Worm (Caenorhabditis elegans) whole organism, L1 larva: ENCODE results near the gene srt-50.

ENCODE experiments used
- C16A3.4 ChIP-seq: fragments of 150-350 bp; optimal IDR thresholded peaks from 2 replicates; lab custom pipeline; 2014; ENCODE audit warnings: missing biosample characterization, missing genetic modification characterization
- F16B12.6 ChIP-seq: fragments of 150-350 bp; optimal IDR thresholded peaks from 2 replicates; lab custom pipeline; 2014; ENCODE audit warnings: missing biosample characterization, missing genetic modification characterization
- aly-2 ChIP-seq: fragments of 150-350 bp; optimal IDR thresholded peaks from 2 replicates; lab custom pipeline; 2014; ENCODE audit warnings: missing biosample characterization, missing genetic modification characterization
- blmp-1 ChIP-seq: fragments of 150-350 bp; optimal IDR thresholded peaks from 2 replicates; lab custom pipeline; 2014; ENCODE audit warnings: missing biosample characterization, missing genetic modification characterization
- ceh-63 ChIP-seq: fragments of 200-800 bp; sonication (Bioruptor generic); optimal IDR thresholded peaks from 2 replicates; lab custom pipeline; 2018; ENCODE audit warnings: mild to moderate bottlenecking, missing genetic modification characterization, missing compliant biosample characterization
- ceh-82 ChIP-seq, 3 experiments: fragments of 150-350 bp in 1 of 3; sonication (generic microtip) in 2 of 3; optimal IDR thresholded peaks; 2 replicates each; lab custom pipeline; 2014 to 2017; ENCODE audit warnings: missing biosample characterization in 3 of 3, missing genetic modification characterization in 3 of 3
- ceh-90 ChIP-seq: sonication (generic microtip); optimal IDR thresholded peaks from 2 replicates; lab custom pipeline; 2016; ENCODE audit warnings: missing genetic modification characterization, missing compliant biosample characterization
- dpl-1 ChIP-seq, 3 experiments: fragments of 150-350 bp in 2 of 3; sonication (generic microtip) in 1 of 3; optimal IDR thresholded peaks; 2 replicates each; lab custom pipeline; 2014 to 2017; ENCODE audit warnings: missing biosample characterization in 3 of 3, missing genetic modification characterization in 3 of 3, missing genetic modification reagents in 3 of 3
- dsc-1 ChIP-seq: sonication (generic microtip); optimal IDR thresholded peaks from 2 replicates; lab custom pipeline; 2016; ENCODE audit warnings: mild to moderate bottlenecking, missing genetic modification characterization, missing compliant biosample characterization
- efl-1 ChIP-seq, 4 experiments: fragments of 150-350 bp; optimal IDR thresholded peaks in 3 of 4; peaks in 1 of 4; 1 replicate in 1 of 4; 2 replicates in 3 of 4; lab custom pipeline; 2014; ENCODE audit warnings: missing biosample characterization in 2 of 4, missing genetic modification characterization in 2 of 4, missing genetic modification reagents in 2 of 4
- egl-13 ChIP-seq: sonication (generic microtip); optimal IDR thresholded peaks from 2 replicates; lab custom pipeline; 2016; ENCODE audit warnings: missing genotype, missing genetic modification reagents, missing genetic modification characterization, missing compliant biosample characterization
- egl-27 ChIP-seq, 2 experiments: fragments of 150-350 bp in 1 of 2; sonication (generic microtip); optimal IDR thresholded peaks; 3 replicates each; lab custom pipeline; 2017 to 2018; ENCODE audit warnings: missing biosample characterization in 2 of 2, missing genetic modification characterization in 2 of 2, missing genetic modification reagents in 2 of 2
- elt-3 ChIP-seq, 6 experiments: fragments of 150-350 bp in 1 of 6; sonication (generic microtip); optimal IDR thresholded peaks; 2 replicates each; lab custom pipeline; 2017 to 2018; ENCODE audit warnings: missing biosample characterization in 6 of 6, missing genetic modification characterization in 6 of 6, inconsistent platforms in 1 of 6
- fkh-10 ChIP-seq: sonication (generic microtip); optimal IDR thresholded peaks from 2 replicates; lab custom pipeline; 2017; ENCODE audit warnings: missing biosample characterization, missing genetic modification reagents, missing genetic modification characterization
- fkh-8 ChIP-seq: sonication (generic microtip); optimal IDR thresholded peaks from 2 replicates; lab custom pipeline; 2016; ENCODE audit warnings: mild to moderate bottlenecking, missing genetic modification characterization, missing compliant biosample characterization
- fos-1 ChIP-seq: fragments of 150-350 bp; optimal IDR thresholded peaks from 2 replicates; lab custom pipeline; 2014; ENCODE audit warnings: missing biosample characterization, missing genetic modification characterization
- irx-1 ChIP-seq: sonication (generic microtip); optimal IDR thresholded peaks from 2 replicates; lab custom pipeline; 2016; ENCODE audit warnings: missing genetic modification characterization, missing compliant biosample characterization
- isw-1 ChIP-seq: fragments of 200-800 bp; sonication (Bioruptor generic); IDR thresholded peaks from 2 replicates; pipeline ENCODE4 v1.3.6; 2022; ENCODE audit warnings: missing genetic modification characterization, missing compliant biosample characterization
- jun-1 ChIP-seq: fragments of 150-350 bp; optimal IDR thresholded peaks from 2 replicates; lab custom pipeline; 2014; ENCODE audit warnings: missing biosample characterization, missing genetic modification reagents, missing genetic modification characterization
- lin-13 ChIP-seq: fragments of 150-350 bp; optimal IDR thresholded peaks from 2 replicates; lab custom pipeline; 2014; ENCODE audit warnings: missing biosample characterization, missing genetic modification reagents, missing genetic modification characterization
- lin-15B ChIP-seq: fragments of 150-350 bp; sonication (generic microtip); optimal IDR thresholded peaks from 3 replicates; lab custom pipeline; 2014; ENCODE audit warnings: missing biosample characterization, missing genetic modification characterization
- lin-35 ChIP-seq, 2 experiments: fragments of 150-350 bp; optimal IDR thresholded peaks; 2 replicates each; lab custom pipeline; 2014; ENCODE audit warnings: missing biosample characterization in 2 of 2, missing genetic modification characterization in 2 of 2, missing genetic modification reagents in 2 of 2
- lir-3 ChIP-seq: sonication (generic microtip); optimal IDR thresholded peaks from 2 replicates; lab custom pipeline; 2016; ENCODE audit warnings: mild to moderate bottlenecking, missing genetic modification characterization, moderate library complexity, missing compliant biosample characterization; ENCODE audit not compliant: poor library complexity
- lsy-2 ChIP-seq, 2 experiments: fragments of 150-350 bp; optimal IDR thresholded peaks; 2 replicates each; lab custom pipeline; 2014; ENCODE audit warnings: missing biosample characterization in 2 of 2, missing genetic modification characterization in 2 of 2
- mdl-1 ChIP-seq, 2 experiments: fragments of 150-350 bp; optimal IDR thresholded peaks; 2 replicates each; lab custom pipeline; 2014 to 2017; ENCODE audit warnings: missing biosample characterization in 2 of 2, missing genetic modification characterization in 2 of 2, inconsistent platforms in 1 of 2
- mef-2 ChIP-seq: fragments of 150-350 bp; optimal IDR thresholded peaks from 2 replicates; lab custom pipeline; 2014; ENCODE audit warnings: missing biosample characterization, missing genetic modification characterization
- mep-1 ChIP-seq: fragments of 150-350 bp; optimal IDR thresholded peaks from 2 replicates; lab custom pipeline; 2014; ENCODE audit warnings: missing biosample characterization, missing genetic modification characterization
- nhr-12 ChIP-seq: sonication (generic microtip); optimal IDR thresholded peaks from 2 replicates; lab custom pipeline; 2017; ENCODE audit warnings: missing biosample characterization, missing genetic modification characterization
- nhr-19 ChIP-seq: fragments of 200-800 bp; sonication (Bioruptor generic); conservative IDR thresholded peaks from 2 replicates; pipeline ENCODE4 v1.3.6; 2022; ENCODE audit warnings: missing genetic modification characterization, missing compliant biosample characterization
- nhr-20 ChIP-seq: sonication (generic microtip); optimal IDR thresholded peaks from 2 replicates; lab custom pipeline; 2016; ENCODE audit warnings: mild to moderate bottlenecking, missing genetic modification characterization, missing compliant biosample characterization
- nhr-237 ChIP-seq: fragments of 150-350 bp; optimal IDR thresholded peaks from 2 replicates; lab custom pipeline; 2014; ENCODE audit warnings: missing biosample characterization, missing genetic modification characterization
- nhr-47 ChIP-seq: sonication (generic microtip); optimal IDR thresholded peaks from 2 replicates; lab custom pipeline; 2016; ENCODE audit warnings: mild to moderate bottlenecking, missing genetic modification characterization, moderate library complexity, missing compliant biosample characterization
- nhr-71 ChIP-seq: sonication (generic microtip); optimal IDR thresholded peaks from 2 replicates; lab custom pipeline; 2016; ENCODE audit warnings: mild to moderate bottlenecking, missing genetic modification characterization, moderate library complexity, missing compliant biosample characterization
- nhr-77 ChIP-seq: fragments of 150-350 bp; optimal IDR thresholded peaks from 2 replicates; lab custom pipeline; 2014; ENCODE audit warnings: missing biosample characterization, missing genetic modification characterization
- nhr-84 ChIP-seq: sonication (generic microtip); optimal IDR thresholded peaks from 2 replicates; lab custom pipeline; 2017; ENCODE audit warnings: missing biosample characterization, missing genetic modification characterization
- nhr-85 ChIP-seq: sonication (generic microtip); peaks from one replicate; lab custom pipeline; 2016; ENCODE audit warnings: missing genetic modification characterization, inconsistent platforms, missing compliant biosample characterization
- nhr-90 ChIP-seq: sonication (generic microtip); optimal IDR thresholded peaks from 2 replicates; lab custom pipeline; 2016; ENCODE audit warnings: mild to moderate bottlenecking, missing genetic modification characterization, missing compliant biosample characterization; ENCODE audit not compliant: poor library complexity
- pax-3 ChIP-seq: fragments of 200-800 bp; sonication (Bioruptor generic); optimal IDR thresholded peaks from 2 replicates; lab custom pipeline; 2018; ENCODE audit warnings: mild to moderate bottlenecking, missing genetic modification characterization, moderate library complexity, missing compliant biosample characterization
- rnt-1 ChIP-seq: sonication (generic microtip); optimal IDR thresholded peaks from 2 replicates; lab custom pipeline; 2016; ENCODE audit warnings: mild to moderate bottlenecking, missing genetic modification characterization, moderate library complexity, missing compliant biosample characterization
- skn-1 ChIP-seq: fragments of 150-350 bp; optimal IDR thresholded peaks from 2 replicates; lab custom pipeline; 2014; ENCODE audit warnings: missing biosample characterization, missing genetic modification characterization
- snu-23 ChIP-seq: sonication (generic microtip); optimal IDR thresholded peaks from 2 replicates; lab custom pipeline; 2016; ENCODE audit warnings: missing genetic modification characterization, missing compliant biosample characterization
- sup-37 ChIP-seq: fragments of 200-800 bp; sonication (Bioruptor generic); optimal IDR thresholded peaks from 2 replicates; lab custom pipeline; 2018; ENCODE audit warnings: mild to moderate bottlenecking, missing genetic modification characterization, missing compliant biosample characterization
- swsn-7 ChIP-seq: sonication (generic microtip); optimal IDR thresholded peaks from 2 replicates; lab custom pipeline; 2016; ENCODE audit warnings: missing genetic modification characterization, missing compliant biosample characterization
- tbx-2 ChIP-seq: sonication (generic microtip); optimal IDR thresholded peaks from 2 replicates; lab custom pipeline; 2016; ENCODE audit warnings: missing genetic modification characterization, missing compliant biosample characterization
- unc-130 ChIP-seq: fragments of 150-350 bp; optimal IDR thresholded peaks from 2 replicates; lab custom pipeline; 2017; ENCODE audit warnings: missing biosample characterization, missing genetic modification characterization, inconsistent platforms
- unc-30 ChIP-seq: sonication (generic microtip); optimal IDR thresholded peaks from 2 replicates; lab custom pipeline; 2017; ENCODE audit warnings: missing biosample characterization, missing genetic modification characterization
- unc-62 ChIP-seq: fragments of 150-350 bp; optimal IDR thresholded peaks from 2 replicates; lab custom pipeline; 2014; ENCODE audit warnings: missing biosample characterization, missing genetic modification reagents, missing genetic modification characterization
- unc-86 ChIP-seq: sonication (generic microtip); optimal IDR thresholded peaks from 2 replicates; lab custom pipeline; 2016; ENCODE audit warnings: missing genetic modification characterization, missing compliant biosample characterization
- xbp-1 ChIP-seq: sonication (generic microtip); optimal IDR thresholded peaks from 2 replicates; lab custom pipeline; 2016; ENCODE audit warnings: missing genetic modification characterization, missing compliant biosample characterization

The srt-50 gene

DNA sequence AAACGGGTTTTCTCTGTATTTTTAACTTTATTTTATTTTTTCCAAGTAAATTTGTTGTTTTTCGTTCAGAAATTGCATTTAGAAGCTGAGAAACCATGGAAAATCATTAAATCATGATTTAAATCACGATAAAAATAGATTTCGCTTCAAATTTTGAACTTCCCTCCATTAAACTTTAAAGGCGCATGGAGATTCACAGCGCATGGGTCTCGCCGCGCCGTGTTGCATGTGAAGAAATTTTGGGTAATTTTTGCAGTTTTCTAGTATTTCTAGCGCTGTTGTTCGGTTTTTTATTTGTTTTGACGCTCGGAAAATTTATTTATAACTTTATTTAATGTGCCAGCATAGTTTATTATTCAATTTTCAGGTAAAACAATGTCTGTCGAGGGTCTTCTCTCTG, 37.5 kb upstream of the srt-50 start, which contains the start of gene eef-1B.2:
Gene eef-1B.2 (plus strand): TSS at position 358 of the 400 bp plus-strand sequence.
- peak; percentile 16 for TF ChIP-seq nhr-85 (tag; lab: Kevin White, UChicago)
- no peak for TF ChIP-seq unc-62 (GFP tag; lab: Kevin White, UChicago)
- TF ChIP-seq ceh-82 (tag; optimal IDR thresholded peaks at IDR 0.05; lab: Kevin White, UChicago) = peak in 2 of 3 experiments; percentile 47 to 62
- peak; percentile 21 for TF ChIP-seq nhr-77 (tag; lab: Kevin White, UChicago)
- TF ChIP-seq unc-30 = no peak
- TF ChIP-seq rnt-1 = no peak
- TF ChIP-seq egl-27 (tag; optimal IDR thresholded peaks at IDR 0.05; lab: Kevin White, UChicago) = no peak
- peak in 1 of 6 experiments; percentile 75 for TF ChIP-seq elt-3 (tag; optimal IDR thresholded peaks at IDR 0.05; lab: Kevin White, UChicago)
- peak; percentile 72 for TF ChIP-seq xbp-1
- no peak for TF ChIP-seq lir-3
- TF ChIP-seq fos-1 (tag; lab: Kevin White, UChicago) = no peak
- TF ChIP-seq nhr-19 (GFP tag; lab: Robert Waterston, UW) = peak; percentile 54
- peak; percentile 71 to 89 for TF ChIP-seq lsy-2 (tag; optimal IDR thresholded peaks at IDR 0.05; lab: Kevin White, UChicago)
- no peak for TF ChIP-seq irx-1 (tag; lab: Kevin White, UChicago)
- TF ChIP-seq C16A3.4 = peak; percentile 80
- TF ChIP-seq F16B12.6 (tag; lab: Kevin White, UChicago) = peak; percentile 61
- peak; percentile 29 for TF ChIP-seq nhr-237 (tag; lab: Kevin White, UChicago)
- peak; percentile 48 for TF ChIP-seq swsn-7 (tag; lab: Kevin White, UChicago)
- peak; percentile 66 for TF ChIP-seq nhr-20 (tag; lab: Kevin White, UChicago)
- peak; percentile 59 for TF ChIP-seq lin-15B (tag; lab: Kevin White, UChicago)
- peak; percentile 93 to 97 for TF ChIP-seq efl-1 (optimal IDR thresholded peaks at IDR 0.05; lab: Kevin White, UChicago)
- peak; percentile 95 to 99 for TF ChIP-seq efl-1 (GFP tag; optimal IDR thresholded peaks at IDR 0.05 in 1 of 2; lab: Kevin White, UChicago)
- TF ChIP-seq ceh-90 = no peak
- no peak for TF ChIP-seq nhr-84 (tag; lab: Kevin White, UChicago)
- TF ChIP-seq isw-1 (GFP tag; lab: Robert Waterston, UW) = peak; percentile 52
- TF ChIP-seq nhr-71 (tag; lab: Kevin White, UChicago) = peak; percentile 73
- no peak for TF ChIP-seq pax-3 (tag; lab: Kevin White, UChicago)
- TF ChIP-seq mep-1 (tag; lab: Kevin White, UChicago) = peak; percentile 84
- TF ChIP-seq ceh-63 = no peak
- TF ChIP-seq unc-86 = peak; percentile 8
- TF ChIP-seq skn-1 (tag; lab: Kevin White, UChicago) = peak; percentile 76
- TF ChIP-seq mef-2 = no peak
- peak; percentile 78 for TF ChIP-seq snu-23 (GFP tag; lab: Kevin White, UChicago)
- peak; percentile 94 to 96 for TF ChIP-seq lin-35 (GFP tag; optimal IDR thresholded peaks at IDR 0.05; lab: Kevin White, UChicago)
- peak; percentile 14 for TF ChIP-seq nhr-90 (tag; lab: Kevin White, UChicago)
- peak; percentile 61 for TF ChIP-seq tbx-2 (tag; lab: Kevin White, UChicago)
- no peak for TF ChIP-seq aly-2 (tag; lab: Kevin White, UChicago)
- TF ChIP-seq mdl-1 (tag; optimal IDR thresholded peaks at IDR 0.05; lab: Kevin White, UChicago) = peak in 1 of 2 experiments; percentile 71
- TF ChIP-seq nhr-12 (tag; lab: Kevin White, UChicago) = no peak
- peak; percentile 24 for TF ChIP-seq fkh-8
- no peak for TF ChIP-seq fkh-10 (GFP tag; lab: Kevin White, UChicago)
- peak; percentile 93 to 95 (median 93) for TF ChIP-seq dpl-1 (GFP tag; optimal IDR thresholded peaks at IDR 0.05; lab: Kevin White, UChicago)
- peak; percentile 73 for TF ChIP-seq unc-130 (tag; lab: Kevin White, UChicago)
- no peak for TF ChIP-seq sup-37 (GFP tag; lab: Kevin White, UChicago)
- peak; percentile 47 for TF ChIP-seq lin-13 (GFP tag; lab: Kevin White, UChicago)
- TF ChIP-seq blmp-1 = peak; percentile 57
- peak; percentile 20 for TF ChIP-seq jun-1
- peak; percentile 26 for TF ChIP-seq dsc-1 (tag; lab: Kevin White, UChicago)
- TF ChIP-seq egl-13 (tag; lab: Kevin White, UChicago) = peak; percentile 16
- peak; percentile 65 for TF ChIP-seq nhr-47
- TF ChIP-seq, all 84 proteins: peak for 33
